Fruit fly (Drosophila melanogaster): Measurements from ENCODE around the gene CG11854.

The CG11854 gene

DNA sequence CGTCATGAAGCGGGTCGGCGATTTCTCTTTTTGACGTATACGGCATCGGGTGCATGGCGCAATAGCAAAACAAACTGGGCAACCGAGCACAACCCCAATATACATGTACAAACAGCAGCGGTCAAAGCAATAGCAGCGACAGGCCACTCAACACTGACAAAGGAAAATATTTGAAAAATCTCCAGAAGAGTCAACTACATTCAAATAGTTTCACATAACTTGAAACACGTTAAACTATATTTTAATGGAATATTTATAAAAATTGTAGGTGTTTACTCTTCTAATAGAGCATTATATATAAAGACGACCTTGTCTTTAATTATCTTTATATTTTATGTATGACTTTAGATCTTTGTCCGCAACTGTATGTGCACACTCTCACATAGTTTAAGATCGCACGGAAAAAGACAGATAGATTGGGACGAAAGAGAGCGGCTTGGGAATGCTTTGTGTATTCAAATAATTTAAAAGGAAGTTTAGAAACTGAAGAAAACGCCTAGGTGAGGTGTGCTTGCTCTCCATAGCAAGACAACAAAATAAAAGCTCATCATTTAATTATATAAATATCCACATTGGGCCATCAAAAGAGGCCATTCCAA lies 34.3 kb upstream of the CG11854 start (continued):
- TF ChIP-seq CG32772 (GFP tag; IDR thresholded peaks at IDR 0.05) (0 out of 2 replicates have a peak, but pooled peaks have one; percentile 47), Bgb (GFP tag; IDR thresholded peaks at IDR 0.05; ENCODE audit: partially characterized antibody) (no peak), CG18599 (GFP tag; optimal IDR thresholded peaks at IDR 0.05) (peak; percentile 74), hkb (optimal IDR thresholded peaks at IDR 0.05) (no peak), hkb (GFP tag; IDR thresholded peaks at IDR 0.05) (peak; percentile 83), nau (GFP tag; optimal IDR thresholded peaks at IDR 0.05) (peak; percentile 62), aop (GFP tag; IDR thresholded peaks at IDR 0.05) (no peak), CG43689 (GFP tag; IDR thresholded peaks at IDR 0.05) (no peak), MTF-1 (GFP tag; optimal IDR thresholded peaks at IDR 0.05; ENCODE audit: borderline replicate concordance) (peak; percentile 50), seq (GFP tag; IDR thresholded peaks at IDR 0.05) (peak; percentile 73), CG12659 (GFP tag; optimal IDR thresholded peaks at IDR 0.05) (peak; percentile 69), PHDP (tag; optimal IDR thresholded peaks at IDR 0.05) (peak; percentile 80), Adf1 (GFP tag; IDR thresholded peaks at IDR 0.05) (no peak), sna (GFP tag; IDR thresholded peaks at IDR 0.05; ENCODE audit: partially characterized antibody) (no peak), CoRest (tag; optimal IDR thresholded peaks at IDR 0.05) (peak; percentile 80), HmgD (GFP tag; optimal IDR thresholded peaks at IDR 0.05) (no peak), fd64A (GFP tag; optimal IDR thresholded peaks at IDR 0.05) (no peak), CG17829 (tag; optimal IDR thresholded peaks at IDR 0.05) (peak; percentile 82), odd (GFP tag; optimal IDR thresholded peaks at IDR 0.05) (peak; percentile 68), Scr (GFP tag; IDR thresholded peaks at IDR 0.05; ENCODE audit: partially characterized antibody) (no peak), MESR4 (GFP tag; optimal IDR thresholded peaks at IDR 0.05) (no peak), GATAe (GFP tag; conservative IDR thresholded peaks at IDR 0.05) (no peak), dm (GFP tag; optimal IDR thresholded peaks at IDR 0.05) (no peak), CG11504 (tag; optimal IDR thresholded peaks at IDR 0.05) (peak; percentile 86), lmd (GFP tag; IDR thresholded peaks at IDR 0.05) (peak; percentile 68), pfk (GFP tag; optimal IDR thresholded peaks at IDR 0.05) (no peak), insv (GFP tag; optimal IDR thresholded peaks at IDR 0.05) (no peak), stwl (tag; optimal IDR thresholded peaks at IDR 0.05) (no peak), Elba2 (GFP tag; optimal IDR thresholded peaks at IDR 0.05) (no peak), Xrp1 (GFP tag; IDR thresholded peaks at IDR 0.05) (peak; percentile 84), fru (optimal IDR thresholded peaks at IDR 0.05) (no peak), chm (GFP tag; IDR thresholded peaks at IDR 0.05) (no peak; the same call in 1 of the 2 replicates), CG11247 (GFP tag; IDR thresholded peaks at IDR 0.05) (no peak), CG7745 (tag; optimal IDR thresholded peaks at IDR 0.05) (no peak), tgo (GFP tag; IDR thresholded peaks at IDR 0.05) (peak; percentile 79), Fer1 (GFP tag; optimal IDR thresholded peaks at IDR 0.05) (peak; percentile 78), cwo (GFP tag; optimal IDR thresholded peaks at IDR 0.05) (peak; percentile 65), CG30020 (tag; optimal IDR thresholded peaks at IDR 0.05) (no peak), CG6765 (GFP tag; optimal IDR thresholded peaks at IDR 0.05) (peak; percentile 23), CG9797 (GFP tag; optimal IDR thresholded peaks at IDR 0.05) (no peak), mirr (GFP tag; optimal IDR thresholded peaks at IDR 0.05) (no peak), CG10543 (GFP tag; optimal IDR thresholded peaks at IDR 0.05) (peak; percentile 18), ara (GFP tag; IDR thresholded peaks at IDR 0.05) (peak; percentile 48; the same call in 1 of the 2 replicates), CG12769 (tag; optimal IDR thresholded peaks at IDR 0.05) (peak; percentile 27), CG12744 (GFP tag; optimal IDR thresholded peaks at IDR 0.05) (peak; percentile 30), CG7963 (GFP tag; IDR thresholded peaks at IDR 0.05; ENCODE audit: partially characterized antibody) (no peak), nom (GFP tag; optimal IDR thresholded peaks at IDR 0.05) (peak; percentile 67), eyg (GFP tag; optimal IDR thresholded peaks at IDR 0.05) (no peak), Awh (GFP tag; IDR thresholded peaks at IDR 0.05) (peak; percentile 70), Hand (GFP tag; optimal IDR thresholded peaks at IDR 0.05) (no peak)
